Fruit fly (Drosophila melanogaster): Measurements from ENCODE around the gene mei-217.

mei-217 gene

dm6 chrX:17125017-17125821 is 17.6 kb downstream of the mei-217 start (continued):
- peak; percentile 12 for TF ChIP-seq cg (GFP tag; optimal IDR thresholded peaks at IDR 0.05)

- TF ChIP-seq pb (GFP tag; optimal IDR thresholded peaks at IDR 0.05), result no peak
- no peak for TF ChIP-seq Elba2 (GFP tag; optimal IDR thresholded peaks at IDR 0.05)
- no peak for TF ChIP-seq CG13287 (GFP tag; IDR thresholded peaks at IDR 0.05; ENCODE audit: partially characterized antibody)
- peak; percentile 11 for TF ChIP-seq CG7928 (GFP tag; optimal IDR thresholded peaks at IDR 0.05)
- TF ChIP-seq CG13296 (GFP tag; optimal IDR thresholded peaks at IDR 0.05), result peak; percentile 60
- peak; percentile 50; the same call in 1 of the 2 replicates for TF ChIP-seq dimm (GFP tag; IDR thresholded peaks at IDR 0.05)
- peak; percentile 75 for TF ChIP-seq CG10209 (GFP tag; optimal IDR thresholded peaks at IDR 0.05)
- no peak for TF ChIP-seq fru (optimal IDR thresholded peaks at IDR 0.05)
- TF ChIP-seq ewg (GFP tag; optimal IDR thresholded peaks at IDR 0.05), result peak; percentile 46
- TF ChIP-seq CG4404 (GFP tag; IDR thresholded peaks at IDR 0.05), result 0 out of 2 replicates have a peak, but pooled peaks have one; percentile 23
- TF ChIP-seq Hr51 (GFP tag; optimal IDR thresholded peaks at IDR 0.05), result peak; percentile 53 to 86
- peak; percentile 21 for TF ChIP-seq jumu (GFP tag; optimal IDR thresholded peaks at IDR 0.05)
- TF ChIP-seq pum (GFP tag; optimal IDR thresholded peaks at IDR 0.05), result peak; percentile 43
- TF ChIP-seq klu (GFP tag; IDR thresholded peaks at IDR 0.05), result peak; percentile 62
- TF ChIP-seq CG14050 (GFP tag; IDR thresholded peaks at IDR 0.05), result peak; percentile 73; the same call in 2 of the 3 replicates
- TF ChIP-seq crol (GFP tag; IDR thresholded peaks at IDR 0.05), result peak; percentile 82
- peak; percentile 5 for TF ChIP-seq Myb (GFP tag; optimal IDR thresholded peaks at IDR 0.05)
- TF ChIP-seq NC2α (GFP tag; optimal IDR thresholded peaks at IDR 0.05), result no peak
- peak; percentile 0 for TF ChIP-seq MTF-1 (GFP tag; optimal IDR thresholded peaks at IDR 0.05; ENCODE audit: borderline replicate concordance)
- TF ChIP-seq CG2678 (tag; optimal IDR thresholded peaks at IDR 0.05), result peak; percentile 88
- no peak for TF ChIP-seq da (GFP tag; optimal IDR thresholded peaks at IDR 0.05)
- peak; percentile 65 for TF ChIP-seq stc (GFP tag; IDR thresholded peaks at IDR 0.05)
- TF ChIP-seq CG13424 (tag; optimal IDR thresholded peaks at IDR 0.05), result peak; percentile 82
- no peak for TF ChIP-seq Nf-YC (tag; optimal IDR thresholded peaks at IDR 0.05)
- TF ChIP-seq CG3281 (GFP tag; optimal IDR thresholded peaks at IDR 0.05), result peak; percentile 71
- no peak for TF ChIP-seq Hr39 (optimal IDR thresholded peaks at IDR 0.05)
- TF ChIP-seq Xbp1 (GFP tag; optimal IDR thresholded peaks at IDR 0.05), result peak; percentile 79
- peak; percentile 17; the same call in 1 of the 3 replicates for TF ChIP-seq jigr1 (GFP tag; IDR thresholded peaks at IDR 0.05)
- no peak for TF ChIP-seq sna (GFP tag; IDR thresholded peaks at IDR 0.05; ENCODE audit: partially characterized antibody)
- TF ChIP-seq NK7.1 (GFP tag; optimal IDR thresholded peaks at IDR 0.05), result no peak
- TF ChIP-seq jing (GFP tag; optimal IDR thresholded peaks at IDR 0.05), result peak; percentile 48
- TF ChIP-seq CG4820 (GFP tag; optimal IDR thresholded peaks at IDR 0.05), result peak; percentile 46
- TF ChIP-seq sima (GFP tag; optimal IDR thresholded peaks at IDR 0.05), result no peak
- peak; percentile 22 for TF ChIP-seq crc (GFP tag; optimal IDR thresholded peaks at IDR 0.05)
- no peak for TF ChIP-seq bigmax (GFP tag; optimal IDR thresholded peaks at IDR 0.05)
- peak; percentile 62; the same call in 1 of the 2 replicates for TF ChIP-seq Atf6 (GFP tag; IDR thresholded peaks at IDR 0.05)
- peak; percentile 34; the same call in 1 of the 3 replicates for TF ChIP-seq croc (GFP tag; conservative IDR thresholded peaks at IDR 0.05)
- no peak for TF ChIP-seq CG1832 (GFP tag; optimal IDR thresholded peaks at IDR 0.05)
- TF ChIP-seq CG17568 (GFP tag; optimal IDR thresholded peaks at IDR 0.05), result peak; percentile 32
- TF ChIP-seq tin (GFP tag; optimal IDR thresholded peaks at IDR 0.05), result peak; percentile 52
- TF ChIP-seq CG9932 (GFP tag; IDR thresholded peaks at IDR 0.05), result peak; percentile 72
- peak; percentile 35 for TF ChIP-seq CG13775 (GFP tag; optimal IDR thresholded peaks at IDR 0.05)
- no peak for TF ChIP-seq BEAF-32 (GFP tag; optimal IDR thresholded peaks at IDR 0.05)
- TF ChIP-seq lmd (GFP tag; IDR thresholded peaks at IDR 0.05), result peak; percentile 75
- TF ChIP-seq Drgx (GFP tag; IDR thresholded peaks at IDR 0.05), result peak; percentile 46; the same call in 1 of the 2 replicates
These were observed 19.1 kb downstream of the mei-217 start for dm6 chrX:17123545-17124203.
